Worm (Caenorhabditis elegans) whole organism, late embryonic: Measurements from ENCODE around the gene mtpn-1.

Experiments used
- ahr-1 ChIP-seq: sonication (generic microtip); optimal IDR thresholded peaks from 2 replicates; lab custom pipeline; 2016; ENCODE audit warnings: missing genetic modification characterization, missing compliant biosample characterization
- ama-1 ChIP-seq: fragments of 150-350 bp; optimal IDR thresholded peaks from 2 replicates; lab custom pipeline; 2014
- ceh-19 ChIP-seq: fragments of 200-800 bp; sonication (Bioruptor generic); optimal IDR thresholded peaks from 2 replicates; lab custom pipeline; 2018; ENCODE audit warnings: mild to moderate bottlenecking, missing genetic modification characterization, missing compliant biosample characterization
- elt-2 ChIP-seq: sonication (generic microtip); optimal IDR thresholded peaks from 2 replicates; lab custom pipeline; 2016; ENCODE audit warnings: missing genetic modification reagents, missing genetic modification characterization, missing compliant biosample characterization
- fax-1 ChIP-seq: sonication (generic microtip); optimal IDR thresholded peaks from 2 replicates; lab custom pipeline; 2016; ENCODE audit warnings: missing genotype, missing genetic modification characterization, missing compliant biosample characterization
- fkh-10 ChIP-seq: fragments of 150-350 bp; optimal IDR thresholded peaks from 2 replicates; lab custom pipeline; 2014; ENCODE audit warnings: missing biosample characterization, missing genetic modification reagents, missing genetic modification characterization
- hlh-30 ChIP-seq: sonication (generic microtip); optimal IDR thresholded peaks from 2 replicates; lab custom pipeline; 2017; ENCODE audit warnings: antibody characterized with exemption, missing genetic modification characterization, missing compliant biosample characterization; ENCODE audit not compliant: insufficient read depth
- madf-2 ChIP-seq: sonication (generic microtip); optimal IDR thresholded peaks from 2 replicates; lab custom pipeline; 2017; ENCODE audit warnings: missing genetic modification characterization, missing compliant biosample characterization
- nfya-1 ChIP-seq: sonication (generic microtip); optimal IDR thresholded peaks from 2 replicates; lab custom pipeline; 2017; ENCODE audit warnings: missing genetic modification characterization, mild to moderate bottlenecking, missing compliant biosample characterization, antibody characterized with exemption, moderate library complexity
- nhr-11 ChIP-seq: fragments of 150-350 bp; optimal IDR thresholded peaks from 2 replicates; lab custom pipeline; 2014; ENCODE audit warnings: missing biosample characterization, missing genetic modification characterization
- pha-4 ChIP-seq: fragments of 150-350 bp; optimal IDR thresholded peaks from 2 replicates; lab custom pipeline; 2018; ENCODE audit warnings: missing biosample characterization, missing genetic modification reagents, missing genetic modification characterization
- unc-86 ChIP-seq: sonication (generic microtip); optimal IDR thresholded peaks from 2 replicates; lab custom pipeline; 2016; ENCODE audit warnings: missing genetic modification characterization, missing compliant biosample characterization

ce11 chrX:2427404-2427803 lies 20.1 kb downstream of the mtpn-1 start, which contains the start of gene gcy-31:
- TF ChIP-seq nfya-1 (tag; lab: Kevin White, UChicago) (no peak), fkh-10 (no peak), elt-2 (no peak), ama-1 (lab: Kevin White, UChicago) (no peak), pha-4 (tag; lab: Kevin White, UChicago) (no peak), nhr-11 (no peak), ahr-1 (tag; lab: Kevin White, UChicago) (no peak), madf-2 (tag; lab: Kevin White, UChicago) (no peak), hlh-30 (tag; lab: Kevin White, UChicago) (no peak), unc-86 (tag; lab: Kevin White, UChicago) (no peak), ceh-19 (no peak), fax-1 (no peak)
